Fruit fly (Drosophila melanogaster) whole organism, embryonic: ENCODE measurements around the gene ebi.

Experiments
- C15 ChIP-seq: fragments of 200-800 bp; sonication (Bioruptor generic); IDR thresholded peaks from 3 replicates; pipeline ENCODE4 v1.3.6; 2022; ENCODE audit warnings: missing biosample characterization, missing genetic modification characterization
- CG10147 ChIP-seq: fragments of 200-800 bp; sonication (Bioruptor generic); optimal IDR thresholded peaks from 2 replicates; lab custom pipeline; 2019; ENCODE audit warnings: missing biosample characterization, mild to moderate bottlenecking, missing genetic modification characterization, moderate library complexity
- CG11247 ChIP-seq: fragments of 200-800 bp; sonication (Bioruptor generic); IDR thresholded peaks from 2 replicates; pipeline ENCODE4 v1.3.6; 2022; ENCODE audit warnings: missing biosample characterization, missing genetic modification characterization
- CG13296 ChIP-seq: fragments of 200-800 bp; sonication (Bioruptor generic); optimal IDR thresholded peaks from 3 replicates; lab custom pipeline; 2018; ENCODE audit warnings: missing biosample characterization, mild to moderate bottlenecking, missing genetic modification characterization
- CG14050 ChIP-seq: fragments of 200-800 bp; sonication (Bioruptor generic); IDR thresholded peaks from 3 replicates; pipeline ENCODE4 v1.3.6; 2022; ENCODE audit warnings: missing biosample characterization, missing genetic modification characterization
- CG15011 ChIP-seq: fragments of 200-800 bp; sonication (Bioruptor generic); optimal IDR thresholded peaks from 3 replicates; lab custom pipeline; 2018; ENCODE audit warnings: missing biosample characterization, mild to moderate bottlenecking, missing genetic modification characterization
- CG15514 ChIP-seq: fragments of 200-800 bp; sonication (Bioruptor generic); optimal IDR thresholded peaks from 3 replicates; lab custom pipeline; 2017; ENCODE audit warnings: missing biosample characterization, missing genetic modification characterization, mild to moderate bottlenecking, moderate library complexity, missing genetic modification reagents
- CG15601 ChIP-seq: fragments of 200-800 bp; sonication (Bioruptor generic); optimal IDR thresholded peaks from 3 replicates; lab custom pipeline; 2019; ENCODE audit warnings: missing biosample characterization, mild to moderate bottlenecking, missing genetic modification characterization, moderate library complexity
- CG3065 ChIP-seq: fragments of 200-800 bp; sonication (Bioruptor generic); optimal IDR thresholded peaks from 2 replicates; lab custom pipeline; 2016; ENCODE audit warnings: missing biosample characterization, missing genetic modification characterization
- CG32532 ChIP-seq: fragments of 200-800 bp; sonication (Bioruptor generic); IDR thresholded peaks from 2 replicates; pipeline ENCODE4 v1.3.6; 2022; ENCODE audit warnings: missing biosample characterization, missing genetic modification characterization
- CG6254 ChIP-seq: fragments of 200-800 bp; sonication (Bioruptor generic); optimal IDR thresholded peaks from 3 replicates; lab custom pipeline; 2017; ENCODE audit warnings: mild to moderate bottlenecking, missing biosample characterization, missing genetic modification reagents, missing genetic modification characterization
- CG6272 ChIP-seq: fragments of 200-800 bp; sonication (Bioruptor generic); IDR thresholded peaks from 2 replicates; pipeline ENCODE4 v1.3.6; 2022; ENCODE audit warnings: missing biosample characterization, missing genetic modification characterization
- CG7271 ChIP-seq: fragments of 200-800 bp; sonication (Bioruptor generic); optimal IDR thresholded peaks from 2 replicates; lab custom pipeline; 2018; ENCODE audit warnings: missing biosample characterization, mild to moderate bottlenecking, missing genetic modification characterization, moderate library complexity
- CG7987 ChIP-seq: fragments of 200-800 bp; sonication (Bioruptor generic); optimal IDR thresholded peaks from 2 replicates; lab custom pipeline; 2018; ENCODE audit warnings: missing biosample characterization, mild to moderate bottlenecking, missing genetic modification characterization, moderate library complexity
- CG9797 ChIP-seq: fragments of 200-800 bp; sonication (Bioruptor generic); optimal IDR thresholded peaks from 3 replicates; lab custom pipeline; 2018; ENCODE audit warnings: missing biosample characterization, mild to moderate bottlenecking, missing genetic modification characterization
- CTCF ChIP-seq: fragments of 200-800 bp; sonication (Bioruptor generic); optimal IDR thresholded peaks from 2 replicates; lab custom pipeline; 2017; ENCODE audit warnings: missing biosample characterization, mild to moderate bottlenecking, missing genetic modification characterization, moderate library complexity
- CrebB ChIP-seq: fragments of 200-800 bp; sonication (Bioruptor generic); optimal IDR thresholded peaks from 3 replicates; lab custom pipeline; 2018; ENCODE audit warnings: missing biosample characterization, mild to moderate bottlenecking, missing genetic modification characterization
- Doc2 ChIP-seq: fragments of 200-800 bp; sonication (Bioruptor generic); IDR thresholded peaks from 2 replicates; pipeline ENCODE4 v1.3.6; 2022; ENCODE audit warnings: missing biosample characterization, missing genetic modification characterization
- Hey ChIP-seq: fragments of 200-800 bp; sonication (Bioruptor generic); optimal IDR thresholded peaks from 3 replicates; lab custom pipeline; 2018; ENCODE audit warnings: missing biosample characterization, mild to moderate bottlenecking, missing genetic modification characterization
- Hr78 ChIP-seq, 2 experiments: fragments of 200-800 bp in 1 of 2; fragments of >200 bp in 1 of 2; sonication (Bioruptor generic) in 1 of 2; optimal IDR thresholded peaks; 2 replicates each; lab custom pipeline; 2017 to 2019; ENCODE audit warnings: missing biosample characterization in 2 of 2, missing genetic modification characterization in 2 of 2, mild to moderate bottlenecking in 1 of 2, moderate library complexity in 1 of 2
- MTF-1 ChIP-seq: fragments of 200-800 bp; sonication (Bioruptor generic); optimal IDR thresholded peaks from 2 replicates; lab custom pipeline; 2018; ENCODE audit warnings: missing biosample characterization, mild to moderate bottlenecking, missing genetic modification characterization, borderline replicate concordance
- NFAT ChIP-seq: fragments of 200-800 bp; sonication (Bioruptor generic); IDR thresholded peaks from 2 replicates; pipeline ENCODE4 v1.3.6; 2022; ENCODE audit warnings: missing biosample characterization, missing genetic modification characterization
- NK7.1 ChIP-seq: fragments of 200-800 bp; sonication (Bioruptor generic); optimal IDR thresholded peaks from 3 replicates; lab custom pipeline; 2016; ENCODE audit warnings: missing biosample characterization, missing genetic modification characterization
- PHDP ChIP-seq: fragments of 200-800 bp; sonication (Bioruptor generic); optimal IDR thresholded peaks from 3 replicates; lab custom pipeline; 2018; ENCODE audit warnings: missing biosample characterization, mild to moderate bottlenecking, missing genetic modification characterization, moderate library complexity
- Pdp1 ChIP-seq, 2 experiments: fragments of 200-800 bp; sonication (Bioruptor generic); optimal IDR thresholded peaks; 3 replicates each; lab custom pipeline; 2016; ENCODE audit warnings: missing biosample characterization in 2 of 2, missing genetic modification characterization in 2 of 2, mild to moderate bottlenecking in 1 of 2, moderate library complexity in 1 of 2
- Rx ChIP-seq: fragments of 200-800 bp; sonication (Bioruptor generic); IDR thresholded peaks from 2 replicates; pipeline ENCODE4 v1.3.6; 2022; ENCODE audit warnings: missing biosample characterization, missing genetic modification characterization
- Scr ChIP-seq: fragments of 200-800 bp; sonication (Bioruptor generic); IDR thresholded peaks from 2 replicates; pipeline ENCODE4 v1.3.6; 2022; ENCODE audit warnings: missing biosample characterization, missing genetic modification characterization; ENCODE audit not compliant: partially characterized antibody
- Sry-δ ChIP-seq: fragments of 200-800 bp; sonication (Bioruptor generic); optimal IDR thresholded peaks from 2 replicates; lab custom pipeline; 2016; ENCODE audit warnings: missing biosample characterization, missing genetic modification characterization
- chinmo ChIP-seq: fragments of 200-800 bp; sonication (Bioruptor generic); IDR thresholded peaks from 4 replicates; pipeline ENCODE4 v1.3.6; 2022; ENCODE audit warnings: missing biosample characterization, missing genetic modification characterization; ENCODE audit not compliant: partially characterized antibody
- da ChIP-seq: fragments of 200-800 bp; sonication (Bioruptor generic); optimal IDR thresholded peaks from 2 replicates; lab custom pipeline; 2016; ENCODE audit warnings: missing biosample characterization, missing genetic modification characterization
- dimm ChIP-seq: fragments of 200-800 bp; sonication (Bioruptor generic); IDR thresholded peaks from 2 replicates; pipeline ENCODE4 v1.3.6; 2022; ENCODE audit warnings: missing biosample characterization, missing genetic modification characterization
- dm ChIP-seq: fragments of 200-800 bp; sonication (Bioruptor generic); optimal IDR thresholded peaks from 3 replicates; lab custom pipeline; 2016; ENCODE audit warnings: missing biosample characterization, missing genetic modification characterization
- dmrt99B ChIP-seq: fragments of 200-800 bp; sonication (Bioruptor generic); optimal IDR thresholded peaks from 2 replicates; lab custom pipeline; 2018; ENCODE audit warnings: missing biosample characterization, mild to moderate bottlenecking, missing genetic modification characterization, moderate library complexity
- eyg ChIP-seq: fragments of 200-800 bp; sonication (Bioruptor generic); optimal IDR thresholded peaks from 3 replicates; lab custom pipeline; 2016; ENCODE audit warnings: missing biosample characterization, missing genetic modification characterization
- maf-S ChIP-seq: fragments of 200-800 bp; sonication (Bioruptor generic); optimal IDR thresholded peaks from 2 replicates; lab custom pipeline; 2016; ENCODE audit warnings: missing biosample characterization, missing genetic modification characterization
- mam ChIP-seq: fragments of 200-800 bp; sonication (Bioruptor generic); optimal IDR thresholded peaks from 3 replicates; lab custom pipeline; 2016; ENCODE audit warnings: missing biosample characterization, missing genetic modification characterization
- p53 ChIP-seq: fragments of 200-800 bp; sonication (Bioruptor generic); optimal IDR thresholded peaks from 2 replicates; lab custom pipeline; 2016; ENCODE audit warnings: missing biosample characterization, missing genetic modification characterization
- peb ChIP-seq: fragments of 200-800 bp; sonication (Bioruptor generic); IDR thresholded peaks from 2 replicates; pipeline ENCODE4 v1.3.6; 2022; ENCODE audit warnings: missing biosample characterization, missing genetic modification characterization
- pum ChIP-seq: fragments of 200-800 bp; sonication (Bioruptor generic); optimal IDR thresholded peaks from 2 replicates; lab custom pipeline; 2016; ENCODE audit warnings: missing biosample characterization, missing genetic modification characterization
- salm ChIP-seq: fragments of 200-800 bp; sonication (Bioruptor generic); optimal IDR thresholded peaks from 2 replicates; lab custom pipeline; 2018; ENCODE audit warnings: missing biosample characterization, mild to moderate bottlenecking, missing genetic modification characterization
- sd ChIP-seq: fragments of 200-800 bp; sonication (Bioruptor generic); optimal IDR thresholded peaks from 3 replicates; lab custom pipeline; 2018; ENCODE audit warnings: missing biosample characterization, mild to moderate bottlenecking, missing genetic modification characterization, moderate library complexity
- slou ChIP-seq: fragments of 200-800 bp; sonication (Bioruptor generic); optimal IDR thresholded peaks from 3 replicates; lab custom pipeline; 2016; ENCODE audit warnings: missing biosample characterization, missing genetic modification characterization
- ttk ChIP-seq: fragments of 200-800 bp; sonication (Bioruptor generic); IDR thresholded peaks from 2 replicates; pipeline ENCODE4 v2.1.2; 2022; ENCODE audit warnings: missing biosample characterization, missing genetic modification characterization
- twi ChIP-seq: fragments of 200-800 bp; optimal IDR thresholded peaks from 2 replicates; lab custom pipeline; 2019; ENCODE audit warnings: missing biosample characterization, mild to moderate bottlenecking, missing genetic modification characterization, moderate library complexity
- yki ChIP-seq: fragments of >200 bp; optimal IDR thresholded peaks from 3 replicates; lab custom pipeline; 2018

Gene ebi

DNA sequence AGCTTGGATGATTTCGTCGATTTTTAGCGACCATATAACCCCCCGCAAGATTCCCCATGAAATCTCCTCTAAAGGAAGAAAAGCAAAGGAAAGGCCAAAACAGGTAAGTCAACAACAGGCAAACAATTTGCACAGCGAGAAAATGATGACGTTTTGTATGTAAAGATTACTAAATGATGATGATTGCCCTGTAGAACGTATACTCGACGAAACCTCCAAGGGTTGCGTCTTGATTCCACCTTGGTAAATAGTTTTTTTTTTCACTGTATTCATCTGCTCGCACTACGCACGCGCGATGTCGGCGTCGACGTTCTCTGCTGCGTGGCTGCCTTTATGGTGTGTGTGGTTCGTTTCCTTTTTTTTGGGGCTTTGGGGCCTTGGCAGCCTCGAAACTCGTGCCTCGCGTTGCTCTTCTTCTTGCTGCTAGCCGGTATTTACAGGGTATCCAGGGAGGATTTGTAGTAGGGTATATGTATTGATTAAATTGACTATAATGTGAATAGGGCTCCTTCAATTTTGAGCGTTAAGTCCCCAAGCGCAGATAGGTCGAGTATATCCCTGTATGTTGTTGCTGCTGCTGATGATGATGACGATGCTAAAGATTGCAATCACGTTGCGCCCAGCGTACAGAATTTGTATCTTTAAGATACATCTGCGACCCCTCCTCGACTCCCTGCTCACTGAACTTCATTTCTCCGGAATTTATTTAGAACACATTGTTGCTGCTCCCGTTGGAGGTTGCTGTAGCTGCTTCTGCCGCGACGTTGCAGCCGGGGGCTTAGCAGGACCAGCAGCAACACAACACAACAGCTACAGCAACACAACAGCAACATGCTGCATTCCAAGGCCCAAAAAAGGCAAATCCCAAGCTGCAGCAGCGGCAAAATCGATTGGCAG, 12.7 kb downstream of the ebi start (continued):
- no peak for TF ChIP-seq PHDP (tag; lab: Kevin White, UChicago)
- peak in 1 of 2 experiments; percentile 13 for TF ChIP-seq Pdp1 (GFP tag; optimal IDR thresholded peaks at IDR 0.05; lab: Kevin White, UChicago)
- TF ChIP-seq CG15011 (GFP tag; lab: Kevin White, UChicago): no peak
- TF ChIP-seq CG6254 (GFP tag; lab: Kevin White, UChicago): peak; percentile 40

DNA sequence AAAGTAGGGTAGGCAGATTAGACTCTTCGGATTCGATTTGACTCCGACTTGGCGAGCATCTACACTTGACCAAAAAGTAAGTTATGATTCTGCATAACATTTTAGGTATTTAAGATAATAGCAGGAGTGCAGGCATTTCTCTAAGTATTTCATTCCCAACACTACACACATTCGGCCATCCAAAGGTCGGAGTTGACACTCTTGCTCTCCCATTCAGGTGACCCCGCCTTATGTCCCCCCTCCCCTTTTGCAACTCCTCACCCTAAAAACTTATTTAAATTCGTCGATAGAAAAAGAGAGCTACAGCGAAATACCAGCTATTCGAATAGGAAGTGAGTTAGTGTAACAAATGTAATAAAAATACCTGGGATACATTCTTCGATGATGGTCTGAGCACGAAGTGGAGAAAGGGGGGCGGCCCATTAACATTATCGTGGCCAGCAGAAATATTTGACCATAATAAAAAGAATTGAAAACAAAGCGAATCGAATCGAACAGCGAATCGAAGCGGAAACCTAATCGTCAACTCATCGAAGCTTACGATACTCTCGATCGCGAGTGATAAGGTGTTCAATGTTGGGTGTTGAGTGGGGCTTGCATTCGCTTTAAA, 13.6 kb downstream of the ebi start:
- TF ChIP-seq CG10147 (GFP tag; lab: Kevin White, UChicago): no peak
- TF ChIP-seq NK7.1: no peak
- no peak for TF ChIP-seq CG15601 (tag; lab: Kevin White, UChicago)
- TF ChIP-seq ttk (GFP tag; lab: Robert Waterston, UW): 0 out of 2 replicates have a peak, but pooled peaks have one; percentile 23
- TF ChIP-seq Hey (tag; lab: Kevin White, UChicago): no peak
- no peak for TF ChIP-seq eyg (GFP tag; lab: Kevin White, UChicago)
- no peak for TF ChIP-seq CG32532
- no peak for TF ChIP-seq CG14050 (GFP tag; lab: Robert Waterston, UW)
- no peak for TF ChIP-seq p53 (GFP tag; lab: Kevin White, UChicago)
- TF ChIP-seq Doc2 (GFP tag; lab: Robert Waterston, UW): no peak
- no peak for TF ChIP-seq CG6272 (GFP tag; lab: Robert Waterston, UW)
- TF ChIP-seq Scr (GFP tag; lab: Robert Waterston, UW): no peak
- no peak for TF ChIP-seq yki (lab: Kevin White, UChicago)
- TF ChIP-seq CrebB (tag; lab: Kevin White, UChicago): no peak
- TF ChIP-seq Hr78 (GFP tag; optimal IDR thresholded peaks at IDR 0.05; lab: Kevin White, UChicago): peak in 1 of 2 experiments; percentile 81
- TF ChIP-seq mam (GFP tag; lab: Kevin White, UChicago): no peak
- TF ChIP-seq twi: no peak
- no peak for TF ChIP-seq MTF-1 (GFP tag; lab: Kevin White, UChicago)
- no peak for TF ChIP-seq CG11247
- no peak for TF ChIP-seq Sry-δ (GFP tag; lab: Kevin White, UChicago)
- TF ChIP-seq dm (GFP tag; lab: Kevin White, UChicago): no peak
- TF ChIP-seq chinmo (GFP tag; lab: Robert Waterston, UW): 0 out of 4 replicates have a peak, but pooled peaks have one; percentile 18
- TF ChIP-seq dimm (GFP tag; lab: Robert Waterston, UW): no peak
- TF ChIP-seq sd (tag; lab: Kevin White, UChicago): peak; percentile 90

- TF ChIP-seq slou (GFP tag; lab: Kevin White, UChicago) (no peak), C15 (no peak), da (GFP tag; lab: Kevin White, UChicago) (no peak), CG15514 (GFP tag; lab: Kevin White, UChicago) (peak; percentile 13), CG9797 (GFP tag; lab: Kevin White, UChicago) (no peak), CG7271 (tag; lab: Kevin White, UChicago) (no peak), CTCF (no peak), peb (GFP tag; lab: Robert Waterston, UW) (no peak), CG13296 (GFP tag; lab: Kevin White, UChicago) (no peak), CG7987 (no peak), pum (GFP tag; lab: Kevin White, UChicago) (peak; percentile 74), dmrt99B (tag; lab: Kevin White, UChicago) (peak; percentile 25), salm (tag; lab: Kevin White, UChicago) (no peak), NFAT (GFP tag; lab: Robert Waterston, UW) (peak; percentile 64), CG3065 (GFP tag; lab: Kevin White, UChicago) (no peak), PHDP (tag; lab: Kevin White, UChicago) (peak; percentile 29), dm (GFP tag; lab: Kevin White, UChicago) (peak; percentile 9), Rx (no peak), maf-S (GFP tag; lab: Kevin White, UChicago) (no peak)
Observed at dm6 chr2L:429680-430484, 15.0 kb downstream of the ebi start.
